Fruit fly (Drosophila melanogaster) whole organism, prepupa: ENCODE data around the gene nenya.

Experiments used
- Blimp-1 ChIP-seq: fragments of 200-800 bp; sonication (Bioruptor generic); optimal IDR thresholded peaks from 3 replicates; lab custom pipeline; 2017; ENCODE audit warnings: missing biosample characterization, missing genetic modification characterization, mild to moderate bottlenecking, moderate library complexity, missing genetic modification reagents
- CG10631 ChIP-seq: fragments of 200-800 bp; sonication (Bioruptor generic); optimal IDR thresholded peaks from 2 replicates; lab custom pipeline; 2016; ENCODE audit warnings: missing biosample characterization, missing genetic modification characterization
- CG15336 ChIP-seq: fragments of 200-800 bp; sonication (Bioruptor generic); IDR thresholded peaks from 2 replicates; pipeline ENCODE4 v1.3.6; 2022; ENCODE audit warnings: missing biosample characterization, missing genetic modification characterization
- CG1621 ChIP-seq: fragments of 200-800 bp; sonication (Bioruptor generic); optimal IDR thresholded peaks from 3 replicates; lab custom pipeline; 2018; ENCODE audit warnings: missing biosample characterization, mild to moderate bottlenecking, missing genetic modification characterization
- CG32006 ChIP-seq: fragments of 200-800 bp; sonication (Bioruptor generic); optimal IDR thresholded peaks from 3 replicates; lab custom pipeline; 2017; ENCODE audit warnings: missing biosample characterization, mild to moderate bottlenecking, missing genetic modification characterization
- CG34406 ChIP-seq: fragments of 200-800 bp; sonication (Bioruptor generic); optimal IDR thresholded peaks from 3 replicates; lab custom pipeline; 2016; ENCODE audit warnings: missing biosample characterization, missing genetic modification characterization
- CG6854 ChIP-seq: fragments of 200-800 bp; sonication (Bioruptor generic); optimal IDR thresholded peaks from 2 replicates; lab custom pipeline; 2017; ENCODE audit warnings: missing biosample characterization, mild to moderate bottlenecking, missing genetic modification characterization
- Ets21C ChIP-seq: fragments of 200-800 bp; sonication (Bioruptor generic); optimal IDR thresholded peaks from 3 replicates; lab custom pipeline; 2016; ENCODE audit warnings: missing biosample characterization, missing genetic modification characterization
- Gug ChIP-seq: fragments of 200-800 bp; sonication (Bioruptor generic); IDR thresholded peaks from 2 replicates; pipeline ENCODE4 v1.3.6; 2022; ENCODE audit warnings: missing biosample characterization, missing genetic modification characterization
- Sox102F ChIP-seq: fragments of 200-800 bp; sonication (Bioruptor generic); optimal IDR thresholded peaks from 2 replicates; lab custom pipeline; 2016; ENCODE audit warnings: missing biosample characterization, mild to moderate bottlenecking, missing genetic modification characterization

DNA sequence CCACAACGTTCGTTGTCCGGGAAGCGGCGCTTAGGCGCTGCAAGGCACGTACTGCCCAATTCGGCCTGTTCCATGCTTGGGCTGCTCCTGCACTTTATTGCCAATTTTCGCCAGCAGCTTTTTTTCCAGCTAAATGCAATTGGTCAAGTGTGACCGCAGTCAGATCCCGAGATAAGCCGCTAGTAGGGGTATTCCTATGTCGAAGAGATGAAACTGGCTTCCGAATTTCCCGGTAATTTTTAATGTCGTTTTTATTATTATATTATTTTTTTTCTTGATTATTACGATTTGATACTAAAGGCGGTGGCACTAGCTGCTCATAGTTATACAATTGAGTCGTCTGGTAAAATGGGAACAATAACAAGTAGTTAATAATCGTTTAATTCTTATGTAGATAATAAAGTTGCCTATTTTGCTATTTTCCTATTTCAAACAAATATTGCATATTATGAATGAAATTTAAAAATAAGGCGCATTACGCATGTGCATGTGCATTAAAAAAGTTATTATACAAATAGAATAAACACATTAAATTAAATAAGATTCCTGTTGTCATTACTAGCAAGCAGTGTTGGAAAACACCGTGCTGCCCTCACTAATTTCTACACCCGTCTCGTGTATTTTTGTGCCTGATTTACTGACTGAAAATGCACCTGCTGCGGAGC is 11.5 kb downstream of the nenya start, which contains the start of the genes CG5003 and mRpS22:
- TF ChIP-seq CG34406 (GFP tag; lab: Kevin White, UChicago) = peak; percentile 53
- no peak for TF ChIP-seq CG6854 (GFP tag; lab: Kevin White, UChicago)
- TF ChIP-seq Blimp-1 (GFP tag; lab: Kevin White, UChicago) = no peak
- TF ChIP-seq Ets21C (GFP tag; lab: Kevin White, UChicago) = peak; percentile 54
- peak; percentile 46 for TF ChIP-seq Sox102F (GFP tag; lab: Kevin White, UChicago)
- no peak for TF ChIP-seq CG1621 (tag; lab: Kevin White, UChicago)
- TF ChIP-seq CG32006 = peak; percentile 66
- TF ChIP-seq CG10631 (GFP tag; lab: Kevin White, UChicago) = peak; percentile 79
- TF ChIP-seq CG15336 (GFP tag; lab: Robert Waterston, UW) = no peak
- peak; percentile 31; the same call in 1 of the 2 replicates for TF ChIP-seq Gug
